Worm (Caenorhabditis elegans) whole organism, L2 larva: ENCODE results near the gene Y53C12A.3.
A peak's percentile ranks its signal among the peaks of the same experiment; 100 is the strongest.

ENCODE experiments used
- C34F6.9 ChIP-seq: fragments of 150-350 bp; optimal IDR thresholded peaks from 2 replicates; lab custom pipeline; 2014; ENCODE audit warnings: missing biosample characterization, missing genetic modification characterization
- F13H6.1 ChIP-seq: sonication (generic microtip); optimal IDR thresholded peaks from 2 replicates; lab custom pipeline; 2016; ENCODE audit warnings: missing genetic modification characterization, missing compliant biosample characterization
- R02D3.7 ChIP-seq: fragments of 150-350 bp; optimal IDR thresholded peaks from 2 replicates; lab custom pipeline; 2014; ENCODE audit warnings: missing biosample characterization, missing genetic modification characterization
- aly-2 ChIP-seq: fragments of 150-350 bp; optimal IDR thresholded peaks from 2 replicates; lab custom pipeline; 2014; ENCODE audit warnings: missing biosample characterization, missing genetic modification characterization
- ama-1 ChIP-seq: fragments of 150-350 bp; optimal IDR thresholded peaks from 2 replicates; lab custom pipeline; 2018; ENCODE audit warnings: inconsistent platforms
- blmp-1 ChIP-seq: sonication (generic microtip); optimal IDR thresholded peaks from 2 replicates; lab custom pipeline; 2017; ENCODE audit warnings: missing genetic modification characterization, mild to moderate bottlenecking, missing compliant biosample characterization, antibody characterized with exemption, moderate library complexity; ENCODE audit not compliant: insufficient read depth
- ceh-16 ChIP-seq: fragments of 150-350 bp; optimal IDR thresholded peaks from 2 replicates; lab custom pipeline; 2014; ENCODE audit warnings: missing biosample characterization, missing genetic modification characterization
- ceh-82 ChIP-seq: fragments of 150-350 bp; optimal IDR thresholded peaks from 2 replicates; lab custom pipeline; 2014; ENCODE audit warnings: missing biosample characterization, missing genetic modification characterization
- crh-2 ChIP-seq: sonication (generic microtip); optimal IDR thresholded peaks from 2 replicates; lab custom pipeline; 2017; ENCODE audit warnings: missing biosample characterization, missing genetic modification characterization
- dmd-4 ChIP-seq: sonication (generic microtip); optimal IDR thresholded peaks from 2 replicates; lab custom pipeline; 2017; ENCODE audit warnings: missing biosample characterization, missing genetic modification characterization
- elt-1 ChIP-seq: fragments of 150-350 bp; optimal IDR thresholded peaks from 2 replicates; lab custom pipeline; 2014; ENCODE audit warnings: missing biosample characterization, missing genetic modification characterization
- fos-1 ChIP-seq: fragments of 150-350 bp; optimal IDR thresholded peaks from 2 replicates; lab custom pipeline; 2014; ENCODE audit warnings: missing biosample characterization, missing genetic modification characterization
- gmeb-1 ChIP-seq: fragments of 150-350 bp; optimal IDR thresholded peaks from 2 replicates; lab custom pipeline; 2014; ENCODE audit warnings: missing biosample characterization, missing genetic modification characterization
- lin-11 ChIP-seq: fragments of 150-350 bp; sonication (generic microtip); optimal IDR thresholded peaks from 2 replicates; lab custom pipeline; 2014; ENCODE audit warnings: missing biosample characterization, missing genetic modification characterization, inconsistent platforms, mixed read lengths
- lin-39 ChIP-seq: fragments of 150-350 bp; optimal IDR thresholded peaks from 2 replicates; lab custom pipeline; 2014; ENCODE audit warnings: missing biosample characterization, missing genetic modification reagents, missing genetic modification characterization
- lsy-2 ChIP-seq, 2 experiments: fragments of 150-350 bp in 1 of 2; sonication (generic microtip) in 1 of 2; optimal IDR thresholded peaks; 2 replicates each; lab custom pipeline; 2014 to 2017; ENCODE audit warnings: missing biosample characterization in 2 of 2, missing genetic modification characterization in 2 of 2
- mab-5 ChIP-seq: fragments of 150-350 bp; optimal IDR thresholded peaks from 2 replicates; lab custom pipeline; 2014; ENCODE audit warnings: missing biosample characterization, missing genetic modification characterization
- mbf-1 ChIP-seq: sonication (generic microtip); optimal IDR thresholded peaks from 2 replicates; lab custom pipeline; 2017; ENCODE audit warnings: missing biosample characterization, missing genetic modification characterization
- mdl-1 ChIP-seq, 2 experiments: fragments of 150-350 bp in 1 of 2; sonication (generic microtip) in 1 of 2; optimal IDR thresholded peaks; 2 replicates each; lab custom pipeline; 2017; ENCODE audit warnings: missing biosample characterization in 2 of 2, missing genetic modification characterization in 2 of 2
- nhr-10 ChIP-seq: sonication (generic microtip); optimal IDR thresholded peaks from 2 replicates; lab custom pipeline; 2017; ENCODE audit warnings: missing biosample characterization, missing genetic modification characterization
- nhr-129 ChIP-seq: fragments of 150-350 bp; optimal IDR thresholded peaks from 2 replicates; lab custom pipeline; 2014; ENCODE audit warnings: missing biosample characterization, missing genetic modification characterization
- nhr-25 ChIP-seq: fragments of 150-350 bp; sonication (generic microtip); optimal IDR thresholded peaks from 3 replicates; lab custom pipeline; 2014; ENCODE audit warnings: missing biosample characterization, missing genetic modification characterization
- nhr-77 ChIP-seq: fragments of 150-350 bp; optimal IDR thresholded peaks from 2 replicates; lab custom pipeline; 2014; ENCODE audit warnings: missing biosample characterization, missing genetic modification characterization
- sem-4 ChIP-seq: fragments of 150-350 bp; optimal IDR thresholded peaks from 2 replicates; lab custom pipeline; 2014; ENCODE audit warnings: missing biosample characterization, missing genetic modification reagents, missing genetic modification characterization
- skn-1 ChIP-seq: sonication (generic microtip); optimal IDR thresholded peaks from 2 replicates; lab custom pipeline; 2017; ENCODE audit warnings: missing biosample characterization, missing genetic modification characterization
- sma-3 ChIP-seq: sonication (generic microtip); optimal IDR thresholded peaks from 2 replicates; lab custom pipeline; 2016; ENCODE audit warnings: missing genetic modification reagents, missing genetic modification characterization, missing compliant biosample characterization
- sma-9 ChIP-seq, 2 experiments: fragments of 150-350 bp in 1 of 2; sonication (generic microtip) in 1 of 2; optimal IDR thresholded peaks; 2 replicates each; lab custom pipeline; 2014 to 2016; ENCODE audit warnings: missing genetic modification characterization in 2 of 2, mild to moderate bottlenecking in 1 of 2, missing biosample characterization in 1 of 2, missing compliant biosample characterization in 1 of 2, missing genetic modification reagents in 1 of 2, moderate library complexity in 1 of 2
- snpc-4 ChIP-seq: fragments of 150-350 bp; optimal IDR thresholded peaks from 2 replicates; lab custom pipeline; 2014; ENCODE audit warnings: missing biosample characterization, missing genetic modification characterization
- unc-39 ChIP-seq: fragments of 150-350 bp; optimal IDR thresholded peaks from 2 replicates; lab custom pipeline; 2014; ENCODE audit warnings: missing biosample characterization, missing genetic modification characterization
- unc-55 ChIP-seq: fragments of 150-350 bp; sonication (generic microtip); optimal IDR thresholded peaks from 3 replicates; lab custom pipeline; 2014; ENCODE audit warnings: missing biosample characterization, missing genetic modification reagents, missing genetic modification characterization
- ztf-1 ChIP-seq: fragments of 200-800 bp; sonication (Bioruptor generic); conservative IDR thresholded peaks from 2 replicates; pipeline ENCODE4 v1.3.6; 2022; ENCODE audit warnings: missing genetic modification characterization, missing compliant biosample characterization
- ztf-11 ChIP-seq: sonication (generic microtip); optimal IDR thresholded peaks from 2 replicates; lab custom pipeline; 2017; ENCODE audit warnings: missing biosample characterization, missing genetic modification characterization

Y53C12A.3 gene

DNA sequence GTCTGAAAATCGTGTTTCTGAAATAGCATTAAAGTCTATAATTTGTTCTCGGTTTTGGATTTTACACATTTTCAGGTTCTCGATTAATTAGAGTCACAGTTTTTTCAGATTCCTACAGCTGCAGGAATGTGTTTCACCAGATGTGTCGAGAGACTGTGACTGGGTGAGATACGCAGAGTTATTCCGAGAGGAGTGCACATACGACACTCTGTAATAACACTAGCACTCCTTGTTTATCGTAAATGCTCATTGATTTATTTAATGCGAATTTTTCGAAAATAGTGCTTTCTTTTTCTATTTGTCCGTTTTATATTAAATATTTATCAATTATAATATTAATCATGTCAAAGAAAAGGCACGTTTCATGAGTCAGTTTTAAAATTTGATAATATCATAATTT is 38.7 kb downstream of the Y53C12A.3 start, which contains the start of gene ZK1320.11:
Gene ZK1320.11 (plus strand): TSS at position 243 of the 400 bp plus-strand sequence.
- no peak for TF ChIP-seq sma-3
- no peak for TF ChIP-seq crh-2 (tag; lab: Kevin White, UChicago)
- TF ChIP-seq lsy-2 (tag; optimal IDR thresholded peaks at IDR 0.05; lab: Kevin White, UChicago) = peak in 1 of 2 experiments; percentile 60
- peak; percentile 34 for TF ChIP-seq C34F6.9
- peak; percentile 73 for TF ChIP-seq unc-55 (GFP tag; lab: Kevin White, UChicago)
- no peak for TF ChIP-seq aly-2
- TF ChIP-seq unc-39 = no peak
- TF ChIP-seq mbf-1 (tag; lab: Kevin White, UChicago) = no peak
- peak; percentile 16 for TF ChIP-seq nhr-129 (tag; lab: Kevin White, UChicago)

DNA sequence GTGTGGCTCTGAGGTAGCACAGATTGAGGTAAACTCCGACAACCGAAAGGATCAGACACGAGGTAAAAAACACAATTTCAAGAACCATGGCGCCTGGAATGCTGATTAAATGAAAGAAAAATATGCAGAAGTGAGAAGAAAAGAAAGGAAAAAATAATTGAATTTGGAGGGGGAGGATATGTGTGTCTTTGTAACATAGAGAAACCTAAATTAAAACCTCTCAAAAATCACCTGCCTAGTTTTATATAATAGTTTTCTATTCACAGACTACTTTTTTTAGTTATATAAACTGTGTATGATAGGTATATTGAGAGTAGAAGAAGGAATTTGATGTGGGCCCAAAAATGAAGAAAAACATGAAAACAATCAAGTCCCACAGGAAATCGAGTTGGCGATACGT is 40.5 kb downstream of the Y53C12A.3 start, which contains the start of gene ZK1320.5:
Gene ZK1320.5 (minus strand): TSS at position 101 of the 400 bp plus-strand sequence.
- no peak for TF ChIP-seq unc-55 (GFP tag; lab: Kevin White, UChicago)
- TF ChIP-seq ztf-1 = no peak
- no peak for TF ChIP-seq skn-1 (tag; lab: Kevin White, UChicago)
- TF ChIP-seq nhr-25 = no peak
- TF ChIP-seq ceh-16 (tag; lab: Kevin White, UChicago) = no peak
- no peak for TF ChIP-seq mbf-1 (tag; lab: Kevin White, UChicago)
- TF ChIP-seq lin-39 = no peak
- TF ChIP-seq ceh-82 (tag; lab: Kevin White, UChicago) = no peak
- no peak for TF ChIP-seq gmeb-1
- no peak for TF ChIP-seq F13H6.1
- no peak for TF ChIP-seq ama-1 (lab: Kevin White, UChicago)
- TF ChIP-seq lin-11 = no peak
- TF ChIP-seq nhr-129 (tag; lab: Kevin White, UChicago) = no peak
- TF ChIP-seq nhr-77 = no peak
- no peak for TF ChIP-seq aly-2
- TF ChIP-seq, all 48 proteins: peak for 0

DNA sequence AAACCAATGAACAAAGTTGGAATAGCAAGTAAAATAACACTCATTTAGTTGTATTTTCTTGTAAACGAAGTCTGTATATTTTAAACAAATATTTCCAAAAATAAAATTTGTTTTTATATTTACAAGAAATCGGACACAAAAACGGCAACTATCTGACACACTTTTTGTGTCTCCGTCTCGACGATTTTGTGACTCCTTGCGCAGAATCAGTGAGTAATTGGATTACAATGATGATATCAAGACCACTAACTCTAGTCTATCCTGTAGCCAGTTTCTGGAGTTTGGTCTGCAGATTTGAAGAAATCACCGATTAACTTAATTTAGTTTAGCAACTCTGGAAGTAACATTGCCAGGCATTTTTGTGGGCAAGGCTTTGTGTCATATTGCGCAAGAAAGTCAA is 43.2 kb downstream of the Y53C12A.3 start, which contains the start of gene cyp-13A10:
Gene cyp-13A10 (minus strand): TSS at position 88 of the 400 bp plus-strand sequence.
- TF ChIP-seq fos-1 (tag; lab: Kevin White, UChicago) (peak; percentile 22), skn-1 (tag; lab: Kevin White, UChicago) (no peak)

DNA sequence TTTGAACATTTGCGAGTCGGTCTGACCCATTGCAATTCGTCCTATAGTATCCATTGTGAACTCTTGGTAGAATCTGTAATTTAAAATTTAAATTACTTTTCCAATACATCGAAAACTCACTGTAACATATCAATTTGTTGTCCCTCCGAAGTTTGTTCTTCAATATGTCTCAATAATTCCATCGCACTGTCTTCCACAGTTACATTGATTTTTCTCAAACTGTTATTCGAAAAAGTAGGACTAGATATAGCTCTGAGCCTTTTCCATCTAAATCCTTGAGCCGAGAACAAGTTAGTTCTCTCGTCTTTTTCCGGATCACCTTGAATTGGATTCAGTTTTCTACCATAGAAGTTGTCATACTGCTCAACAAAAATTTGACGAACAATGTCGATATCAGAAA is 43.9 kb downstream of the Y53C12A.3 start:
- TF ChIP-seq R02D3.7 (tag; lab: Kevin White, UChicago) (no peak), elt-1 (tag; lab: Kevin White, UChicago) (no peak), sem-4 (tag; lab: Kevin White, UChicago) (no peak), dmd-4 (tag; lab: Kevin White, UChicago) (no peak), ama-1 (lab: Kevin White, UChicago) (no peak), mab-5 (tag; lab: Kevin White, UChicago) (no peak), lsy-2 (tag; optimal IDR thresholded peaks at IDR 0.05; lab: Kevin White, UChicago) (no peak), skn-1 (tag; lab: Kevin White, UChicago) (no peak), nhr-10 (tag; lab: Kevin White, UChicago) (no peak), mdl-1 (tag; optimal IDR thresholded peaks at IDR 0.05; lab: Kevin White, UChicago) (no peak), sma-9 (GFP tag; optimal IDR thresholded peaks at IDR 0.05; lab: Kevin White, UChicago) (no peak), sma-9 (tag; optimal IDR thresholded peaks at IDR 0.05; lab: Kevin White, UChicago) (no peak), snpc-4 (tag; lab: Kevin White, UChicago) (no peak), unc-39 (no peak), nhr-77 (no peak), nhr-25 (no peak)

DNA sequence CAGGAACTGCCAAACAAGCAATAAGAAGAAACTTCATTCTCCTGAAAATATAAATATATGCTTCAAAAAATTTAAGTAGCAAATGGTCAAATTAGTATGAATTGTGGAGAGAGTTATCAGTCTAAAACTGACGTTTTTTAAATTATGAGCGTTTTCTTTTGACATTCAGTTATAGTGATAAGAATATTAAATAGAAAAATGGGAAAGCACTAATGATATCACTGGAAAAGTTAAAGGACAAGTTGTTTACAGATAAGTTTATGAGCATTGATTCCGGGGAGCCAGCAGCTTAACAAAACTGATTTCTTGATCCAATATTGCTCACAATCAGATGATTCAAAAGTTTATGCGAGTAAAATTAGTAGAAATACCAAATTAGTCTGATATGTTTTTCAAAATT is 45.7 kb downstream of the Y53C12A.3 start, which contains the start of gene ZK1320.3:
Gene ZK1320.3 (minus strand): TSS at position 41 of the 400 bp plus-strand sequence.
- TF ChIP-seq blmp-1 (tag; lab: Kevin White, UChicago) (no peak), fos-1 (tag; lab: Kevin White, UChicago) (peak; percentile 87)

DNA sequence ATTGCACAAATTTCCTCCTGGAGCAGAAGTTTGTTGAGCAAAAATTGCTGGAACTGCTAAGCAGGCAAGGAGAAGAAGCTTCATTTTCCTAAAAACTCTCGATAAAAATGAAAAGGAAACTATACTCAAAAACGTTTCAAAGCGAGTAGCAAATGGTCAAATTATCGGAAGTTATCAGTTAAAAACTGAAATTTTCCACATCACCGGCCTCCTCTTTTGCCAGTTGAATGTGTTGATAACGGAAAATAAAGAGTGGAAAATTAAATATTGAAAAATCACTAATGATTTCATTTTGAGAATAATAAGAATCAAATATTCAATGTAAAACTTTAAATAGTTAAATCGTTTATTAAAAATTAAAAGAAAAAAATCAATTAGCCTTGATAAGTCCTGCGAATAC is 47.1 kb downstream of the Y53C12A.3 start, which contains the start of gene ZK1320.2:
Gene ZK1320.2 (minus strand): TSS at position 88 of the 400 bp plus-strand sequence.
- TF ChIP-seq fos-1 (tag; lab: Kevin White, UChicago) (peak; percentile 79), aly-2 (no peak), ztf-11 (tag; lab: Kevin White, UChicago) (no peak), crh-2 (tag; lab: Kevin White, UChicago) (peak; percentile 52)
